Worm (Caenorhabditis elegans): ENCODE data around the gene sir-2.2.

sir-2.2 gene

DNA sequence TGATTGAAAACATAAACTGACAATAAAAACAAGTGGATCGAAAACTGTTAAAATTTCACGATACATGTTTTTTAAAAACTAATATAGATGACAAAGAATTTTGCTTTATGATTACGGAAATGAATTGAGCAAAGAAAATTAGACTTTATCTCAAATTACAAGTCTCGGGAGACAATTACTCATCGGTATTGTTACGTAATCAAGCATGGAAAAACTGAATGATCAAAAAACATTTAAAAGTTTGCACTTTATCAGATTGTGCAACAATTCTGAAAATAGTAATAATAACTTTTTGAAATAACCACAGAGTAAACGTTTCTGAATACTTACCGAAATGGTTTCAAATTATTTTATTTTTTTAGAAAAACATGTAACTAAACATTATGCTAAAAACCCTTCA lies 22.1 kb upstream of the sir-2.2 start, which contains the start of gene srd-43:
TSS of gene srd-43 (minus strand) at position 66 of the 400 bp plus-strand sequence.
- TF ChIP-seq ref-2 (tag; optimal IDR thresholded peaks at IDR 0.05) (no peak), ceh-19 (GFP tag; optimal IDR thresholded peaks at IDR 0.05) (no peak), hlh-30 (tag; optimal IDR thresholded peaks at IDR 0.05; ENCODE audit: insufficient read depth) (no peak), gmeb-2 (tag; optimal IDR thresholded peaks at IDR 0.05) (no peak), ceh-18 (tag; optimal IDR thresholded peaks at IDR 0.05) (no peak), hlh-8 (tag; optimal IDR thresholded peaks at IDR 0.05) (no peak), sox-2 (GFP tag; IDR thresholded peaks at IDR 0.05) (no peak), pros-1 (tag; optimal IDR thresholded peaks at IDR 0.05) (no peak), pqm-1 (tag; optimal IDR thresholded peaks at IDR 0.05) (no peak), C38D4.7 (GFP tag; optimal IDR thresholded peaks at IDR 0.05) (no peak)

DNA sequence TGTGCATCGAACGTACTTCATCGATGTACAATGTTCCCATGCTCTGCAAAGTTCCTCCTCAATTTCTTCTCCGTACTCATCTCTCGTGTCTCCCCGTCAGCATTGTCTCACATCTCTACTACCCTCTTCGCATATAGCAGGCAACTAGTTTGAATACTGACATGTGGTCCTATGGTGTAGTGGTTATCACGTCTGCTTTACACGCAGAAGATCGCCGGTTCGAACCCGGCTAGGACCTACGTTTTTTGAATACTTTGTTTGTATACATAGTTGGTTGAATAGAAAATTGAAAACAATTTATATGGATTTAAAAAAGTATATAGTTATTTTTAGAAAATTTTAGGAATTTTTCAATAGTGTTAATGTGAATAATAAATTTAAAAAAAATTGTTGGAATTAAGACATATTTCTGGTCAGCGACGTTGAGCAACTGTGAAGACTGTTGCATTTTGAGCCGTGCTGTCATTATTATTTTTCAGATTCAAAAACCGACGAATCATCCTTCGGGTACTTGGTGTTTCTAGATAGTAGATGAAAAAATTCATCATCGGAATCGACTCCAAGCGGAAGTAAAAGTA lies 20.9 kb upstream of the sir-2.2 start:
- TF ChIP-seq F13H6.1 (tag; optimal IDR thresholded peaks at IDR 0.05): peak; percentile 72
- TF ChIP-seq K02D7.2 (tag; optimal IDR thresholded peaks at IDR 0.05): peak; percentile 89
- peak; percentile 89 for TF ChIP-seq madf-2 (tag; optimal IDR thresholded peaks at IDR 0.05)
- TF ChIP-seq mec-3 (tag; optimal IDR thresholded peaks at IDR 0.05; ENCODE audit: borderline replicate concordance): no peak
- peak; percentile 78 for TF ChIP-seq ceh-18 (tag; optimal IDR thresholded peaks at IDR 0.05)
- TF ChIP-seq pat-9 (tag; optimal IDR thresholded peaks at IDR 0.05): peak; percentile 93
- TF ChIP-seq fkh-6 (tag; optimal IDR thresholded peaks at IDR 0.05): peak; percentile 89
- TF ChIP-seq tbx-2 (tag; optimal IDR thresholded peaks at IDR 0.05): peak; percentile 85
- peak; percentile 88 for TF ChIP-seq ztf-16 (tag; optimal IDR thresholded peaks at IDR 0.05)
- TF ChIP-seq elt-4 (tag; optimal IDR thresholded peaks at IDR 0.05): no peak
- TF ChIP-seq ceh-9 (tag; optimal IDR thresholded peaks at IDR 0.05): peak; percentile 77
- peak; percentile 68 for TF ChIP-seq unc-42 (tag; optimal IDR thresholded peaks at IDR 0.05)
- peak; percentile 82 for TF ChIP-seq hlh-13 (GFP tag; optimal IDR thresholded peaks at IDR 0.05)
- peak; percentile 92 for TF ChIP-seq sox-2 (GFP tag; IDR thresholded peaks at IDR 0.05)
- TF ChIP-seq C38D4.7 (GFP tag; optimal IDR thresholded peaks at IDR 0.05): peak; percentile 88
- peak; percentile 87 for TF ChIP-seq fax-1 (tag; optimal IDR thresholded peaks at IDR 0.05)
- peak; percentile 91 for TF ChIP-seq npax-4 (tag; optimal IDR thresholded peaks at IDR 0.05)
- TF ChIP-seq ceh-24 (tag; optimal IDR thresholded peaks at IDR 0.05): peak; percentile 83
- peak; percentile 82 for TF ChIP-seq ceh-31 (tag; optimal IDR thresholded peaks at IDR 0.05)
- TF ChIP-seq K09A11.1 (tag; optimal IDR thresholded peaks at IDR 0.05; ENCODE audit: insufficient read depth): peak; percentile 83
- peak; percentile 71 for TF ChIP-seq C08G9.2 (tag; optimal IDR thresholded peaks at IDR 0.05)
- TF ChIP-seq ceh-6 (GFP tag; optimal IDR thresholded peaks at IDR 0.05): peak; percentile 94
- peak; percentile 89 for TF ChIP-seq dmd-4 (tag; optimal IDR thresholded peaks at IDR 0.05; ENCODE audit: borderline replicate concordance)
- peak; percentile 80 for TF ChIP-seq ceh-48 (tag; optimal IDR thresholded peaks at IDR 0.05)
- peak; percentile 29 for TF ChIP-seq tbx-7 (tag; optimal IDR thresholded peaks at IDR 0.05)
- TF ChIP-seq hlh-8 (tag; optimal IDR thresholded peaks at IDR 0.05): peak; percentile 93
- peak; percentile 90 for TF ChIP-seq Y22D7AL.16 (tag; optimal IDR thresholded peaks at IDR 0.05)
- TF ChIP-seq ceh-30 (tag; optimal IDR thresholded peaks at IDR 0.05): peak; percentile 54
- peak; percentile 83 for TF ChIP-seq ref-2 (tag; optimal IDR thresholded peaks at IDR 0.05)
- peak; percentile 86 for TF ChIP-seq eyg-1 (tag; optimal IDR thresholded peaks at IDR 0.05)
- TF ChIP-seq pros-1 (tag; optimal IDR thresholded peaks at IDR 0.05): peak; percentile 66
- TF ChIP-seq elt-2 (tag; optimal IDR thresholded peaks at IDR 0.05): peak; percentile 94
- peak; percentile 80 for TF ChIP-seq rnt-1 (tag; optimal IDR thresholded peaks at IDR 0.05)
- TF ChIP-seq lin-11 (tag; optimal IDR thresholded peaks at IDR 0.05): peak; percentile 90
- peak; percentile 67 for TF ChIP-seq zip-5 (tag; optimal IDR thresholded peaks at IDR 0.05)
- peak; percentile 89 for TF ChIP-seq ceh-45 (GFP tag; IDR thresholded peaks at IDR 0.05)
- peak; percentile 89 for TF ChIP-seq sox-4 (tag; optimal IDR thresholded peaks at IDR 0.05)
- TF ChIP-seq nfya-1 (tag; optimal IDR thresholded peaks at IDR 0.05): peak; percentile 80
- TF ChIP-seq dve-1 (tag; optimal IDR thresholded peaks at IDR 0.05): peak; percentile 95
- peak; percentile 83 for TF ChIP-seq fkh-10 (GFP tag; optimal IDR thresholded peaks at IDR 0.05)
- TF ChIP-seq pag-3 (tag; optimal IDR thresholded peaks at IDR 0.05; ENCODE audit: borderline replicate concordance): peak; percentile 74
- no peak for TF ChIP-seq nhr-11 (tag; optimal IDR thresholded peaks at IDR 0.05)
- peak; percentile 52 for TF ChIP-seq ets-4 (tag; optimal IDR thresholded peaks at IDR 0.05)
- peak; percentile 84 for TF ChIP-seq pha-2 (tag; optimal IDR thresholded peaks at IDR 0.05)
- peak; percentile 86 for TF ChIP-seq ahr-1 (tag; optimal IDR thresholded peaks at IDR 0.05)
